Worm (Caenorhabditis elegans): Measurements from ENCODE around the gene polq-1.
A peak's percentile ranks its signal among the peaks of the same experiment; 100 is the strongest.

polq-1 gene

ce11 chrIII:5757492-5758045, 45.4 kb downstream of the polq-1 start:
- peak; percentile 2 for TF ChIP-seq fkh-10 (GFP tag; optimal IDR thresholded peaks at IDR 0.05)
- TF ChIP-seq lin-15B (tag; optimal IDR thresholded peaks at IDR 0.05), result no peak
- peak; percentile 48 for TF ChIP-seq nfya-1 (tag; optimal IDR thresholded peaks at IDR 0.05; ENCODE audit: insufficient read depth)

ce11 chrIII:5755204-5755603, 47.8 kb downstream of the polq-1 start, which contains the start of gene ida-1:
Gene ida-1, plus strand, starts transcription at chrIII:5755539.
- no peak for TF ChIP-seq lsy-12 (tag; optimal IDR thresholded peaks at IDR 0.05)
- no peak for TF ChIP-seq aly-2 (tag; optimal IDR thresholded peaks at IDR 0.05)
- no peak for TF ChIP-seq egl-5 (tag; optimal IDR thresholded peaks at IDR 0.05)
- no peak for TF ChIP-seq pha-4 (tag; optimal IDR thresholded peaks at IDR 0.05)
- peak; percentile 25 for TF ChIP-seq ceh-82 (tag; optimal IDR thresholded peaks at IDR 0.05)
- no peak for TF ChIP-seq nhr-23 (tag; optimal IDR thresholded peaks at IDR 0.05)
- no peak for TF ChIP-seq unc-62 (GFP tag; optimal IDR thresholded peaks at IDR 0.05)
- TF ChIP-seq jun-1 (tag; optimal IDR thresholded peaks at IDR 0.05), result no peak
- no peak for TF ChIP-seq nhr-76 (tag; optimal IDR thresholded peaks at IDR 0.05)
- TF ChIP-seq ama-1 (optimal IDR thresholded peaks at IDR 0.05), result peak; percentile 21
- TF ChIP-seq ceh-16 (tag; optimal IDR thresholded peaks at IDR 0.05), result no peak
- TF ChIP-seq eor-1 (tag; optimal IDR thresholded peaks at IDR 0.05), result no peak
- no peak for TF ChIP-seq nhr-11 (tag; optimal IDR thresholded peaks at IDR 0.05)
- TF ChIP-seq nhr-77 (tag; optimal IDR thresholded peaks at IDR 0.05), result no peak
- no peak for TF ChIP-seq ceh-9 (tag; optimal IDR thresholded peaks at IDR 0.05)
- peak; percentile 21 for TF ChIP-seq hmg-11 (tag; optimal IDR thresholded peaks at IDR 0.05)
- TF ChIP-seq elt-3 (tag; optimal IDR thresholded peaks at IDR 0.05), result no peak
- TF ChIP-seq mml-1 (tag; optimal IDR thresholded peaks at IDR 0.05), result no peak
- TF ChIP-seq elt-1 (tag; optimal IDR thresholded peaks at IDR 0.05), result no peak
- no peak for TF ChIP-seq nhr-28 (tag; optimal IDR thresholded peaks at IDR 0.05)
- no peak for TF ChIP-seq lin-15B (tag; optimal IDR thresholded peaks at IDR 0.05)
- TF ChIP-seq ceh-28 (tag; optimal IDR thresholded peaks at IDR 0.05), result peak; percentile 70
- peak; percentile 80 for TF ChIP-seq nfya-1 (tag; optimal IDR thresholded peaks at IDR 0.05; ENCODE audit: insufficient read depth)
- TF ChIP-seq nhr-12 (tag; optimal IDR thresholded peaks at IDR 0.05), result no peak
- no peak for TF ChIP-seq egl-27 (tag; optimal IDR thresholded peaks at IDR 0.05)
- TF ChIP-seq lin-39 (tag; optimal IDR thresholded peaks at IDR 0.05), result peak; percentile 29
- TF ChIP-seq ztf-11 (tag; optimal IDR thresholded peaks at IDR 0.05), result no peak
- no peak for TF ChIP-seq R02D3.7 (tag; optimal IDR thresholded peaks at IDR 0.05)
- no peak for TF ChIP-seq skn-1 (tag; optimal IDR thresholded peaks at IDR 0.05)
- no peak for TF ChIP-seq pqm-1 (tag; optimal IDR thresholded peaks at IDR 0.05)
- no peak for TF ChIP-seq fos-1 (tag; optimal IDR thresholded peaks at IDR 0.05)
- TF ChIP-seq mdl-1 (tag; optimal IDR thresholded peaks at IDR 0.05), result no peak
- no peak for TF ChIP-seq nhr-43 (tag; optimal IDR thresholded peaks at IDR 0.05; ENCODE audit: poor library complexity, severe bottlenecking)
- TF ChIP-seq nhr-67 (tag; optimal IDR thresholded peaks at IDR 0.05), result no peak
- no peak for TF ChIP-seq unc-39 (tag; optimal IDR thresholded peaks at IDR 0.05)
- no peak for TF ChIP-seq nhr-237 (tag; optimal IDR thresholded peaks at IDR 0.05)
- no peak for TF ChIP-seq zag-1 (tag; optimal IDR thresholded peaks at IDR 0.05)
- TF ChIP-seq elt-2 (tag; optimal IDR thresholded peaks at IDR 0.05), result no peak
- no peak for TF ChIP-seq snpc-4 (tag; optimal IDR thresholded peaks at IDR 0.05)
- TF ChIP-seq sea-2 (GFP tag; optimal IDR thresholded peaks at IDR 0.05), result no peak
- TF ChIP-seq tbx-2 (tag; optimal IDR thresholded peaks at IDR 0.05), result no peak
- TF ChIP-seq fkh-2 (tag; optimal IDR thresholded peaks at IDR 0.05), result no peak
- TF ChIP-seq ztf-4 (tag; optimal IDR thresholded peaks at IDR 0.05), result no peak
- no peak for TF ChIP-seq daf-12 (tag; optimal IDR thresholded peaks at IDR 0.05)
- no peak for TF ChIP-seq ZK546.5 (tag; optimal IDR thresholded peaks at IDR 0.05)
- TF ChIP-seq nhr-25 (tag; optimal IDR thresholded peaks at IDR 0.05), result no peak
- peak; percentile 65 for TF ChIP-seq fkh-10 (GFP tag; optimal IDR thresholded peaks at IDR 0.05)

Measured in whole organism, L3 larva.